Worm (Caenorhabditis elegans) whole organism, L4 larva: ENCODE results near the gene mlc-7.

Source experiments
- F37D6.2 ChIP-seq: sonication (generic microtip); optimal IDR thresholded peaks from 2 replicates; lab custom pipeline; 2016; ENCODE audit warnings: mild to moderate bottlenecking, missing genetic modification characterization, missing compliant biosample characterization
- F49E8.2 ChIP-seq: sonication (generic microtip); optimal IDR thresholded peaks from 2 replicates; lab custom pipeline; 2016; ENCODE audit warnings: missing compliant biosample characterization, mild to moderate bottlenecking, missing genetic modification characterization, borderline replicate concordance
- T20F7.1 ChIP-seq: fragments of 200-800 bp; sonication (Bioruptor generic); optimal IDR thresholded peaks from 2 replicates; lab custom pipeline; 2018; ENCODE audit warnings: mild to moderate bottlenecking, missing genetic modification characterization, missing compliant biosample characterization
- T26A8.4 ChIP-seq: fragments of 200-800 bp; sonication (Bioruptor generic); IDR thresholded peaks from 2 replicates; pipeline ENCODE4 v1.3.6; 2022; ENCODE audit warnings: missing genetic modification characterization, missing compliant biosample characterization
- Y48G9A.11 ChIP-seq: fragments of 200-800 bp; sonication (Bioruptor generic); IDR thresholded peaks from 2 replicates; pipeline ENCODE4 v1.3.6; 2022; ENCODE audit warnings: missing genetic modification reagents, missing genetic modification characterization, missing compliant biosample characterization
- Y75B8A.6 ChIP-seq: fragments of 200-800 bp; sonication (Bioruptor generic); IDR thresholded peaks from 2 replicates; pipeline ENCODE4 v1.3.6; 2022; ENCODE audit warnings: missing genetic modification reagents, missing genetic modification characterization, missing compliant biosample characterization
- aha-1 ChIP-seq: fragments of 150-350 bp; peaks from one replicate; lab custom pipeline; 2014; ENCODE audit warnings: missing biosample characterization, missing genetic modification characterization
- aly-2 ChIP-seq: sonication (generic microtip); optimal IDR thresholded peaks from 2 replicates; lab custom pipeline; 2018; ENCODE audit warnings: missing biosample characterization, missing genetic modification characterization
- ama-1 ChIP-seq: fragments of 150-350 bp; optimal IDR thresholded peaks from 2 replicates; lab custom pipeline; 2014; ENCODE audit warnings: inconsistent platforms, mixed read lengths
- ceh-20 ChIP-seq: fragments of 200-800 bp; sonication (Bioruptor generic); IDR thresholded peaks from 2 replicates; pipeline ENCODE4 v1.3.6; 2022; ENCODE audit warnings: missing genetic modification reagents, missing genetic modification characterization, missing compliant biosample characterization
- ceh-44 ChIP-seq: fragments of 200-800 bp; sonication (Bioruptor generic); IDR thresholded peaks from 2 replicates; pipeline ENCODE4 v1.3.6; 2022; ENCODE audit warnings: missing genetic modification reagents, missing genetic modification characterization, missing compliant biosample characterization
- cey-2 ChIP-seq: sonication (generic microtip); optimal IDR thresholded peaks from 3 replicates; lab custom pipeline; 2017; ENCODE audit warnings: missing genetic modification characterization, mild to moderate bottlenecking, missing compliant biosample characterization, antibody characterized with exemption, borderline replicate concordance; ENCODE audit not compliant: insufficient read depth
- ctbp-1 ChIP-seq: fragments of 200-800 bp; sonication (Bioruptor generic); IDR thresholded peaks from 2 replicates; pipeline ENCODE4 v1.3.6; 2022; ENCODE audit warnings: missing genetic modification reagents, missing genetic modification characterization, missing compliant biosample characterization
- daf-8 ChIP-seq: fragments of 200-800 bp; sonication (Bioruptor generic); IDR thresholded peaks from 2 replicates; pipeline ENCODE4 v1.3.6; 2022; ENCODE audit warnings: missing genetic modification characterization, missing compliant biosample characterization
- dpl-1 ChIP-seq: fragments of 150-350 bp; optimal IDR thresholded peaks from 2 replicates; lab custom pipeline; 2014; ENCODE audit warnings: missing biosample characterization, missing genetic modification reagents, missing genetic modification characterization
- egl-43 ChIP-seq: fragments of 200-800 bp; sonication (Bioruptor generic); IDR thresholded peaks from 2 replicates; pipeline ENCODE4 v1.3.6; 2022; ENCODE audit warnings: missing genetic modification reagents, missing genetic modification characterization, missing compliant biosample characterization
- hif-1 ChIP-seq, 2 experiments: sonication (generic microtip); optimal IDR thresholded peaks; 2 replicates each; lab custom pipeline; 2016 to 2017; ENCODE audit warnings: missing compliant biosample characterization in 2 of 2, missing genetic modification characterization in 2 of 2, missing genetic modification reagents in 2 of 2, missing genotype in 2 of 2, mild to moderate bottlenecking in 1 of 2
- hlh-11 ChIP-seq: fragments of 200-800 bp; sonication (Bioruptor generic); optimal IDR thresholded peaks from 2 replicates; lab custom pipeline; 2018; ENCODE audit warnings: mild to moderate bottlenecking, missing genetic modification characterization, missing compliant biosample characterization
- hlh-30 ChIP-seq: sonication (generic microtip); optimal IDR thresholded peaks from 2 replicates; lab custom pipeline; 2017; ENCODE audit warnings: antibody characterized with exemption, mild to moderate bottlenecking, missing genetic modification characterization, missing compliant biosample characterization; ENCODE audit not compliant: insufficient read depth
- jun-1 ChIP-seq: fragments of 150-350 bp; optimal IDR thresholded peaks from 2 replicates; lab custom pipeline; 2014; ENCODE audit warnings: missing biosample characterization, missing genetic modification reagents, missing genetic modification characterization
- lim-7 ChIP-seq: fragments of 200-800 bp; sonication (Bioruptor generic); IDR thresholded peaks from 2 replicates; pipeline ENCODE4 v1.3.6; 2022; ENCODE audit warnings: missing genetic modification characterization, missing compliant biosample characterization
- lin-1 ChIP-seq: fragments of 200-800 bp; sonication (Bioruptor generic); IDR thresholded peaks from 2 replicates; pipeline ENCODE4 v1.3.6; 2022; ENCODE audit warnings: missing genetic modification reagents, missing genetic modification characterization, missing compliant biosample characterization
- lin-29 ChIP-seq: fragments of 200-800 bp; sonication (Bioruptor generic); IDR thresholded peaks from 2 replicates; pipeline ENCODE4 v1.3.6; 2022; ENCODE audit warnings: missing genetic modification reagents, missing genetic modification characterization, missing compliant biosample characterization
- lsy-2 ChIP-seq, 2 experiments: fragments of 150-350 bp in 1 of 2; sonication (generic microtip) in 1 of 2; optimal IDR thresholded peaks; 2 replicates each; lab custom pipeline; 2014 to 2017; ENCODE audit warnings: missing biosample characterization in 2 of 2, missing genetic modification characterization in 2 of 2
- madf-5 ChIP-seq, 2 experiments: fragments of 200-800 bp; sonication (Bioruptor generic); IDR thresholded peaks; 2 replicates each; pipeline ENCODE4 v1.3.6; 2022; ENCODE audit warnings: missing compliant biosample characterization in 2 of 2, missing genetic modification characterization in 2 of 2
- madf-9 ChIP-seq: fragments of 200-800 bp; sonication (Bioruptor generic); conservative IDR thresholded peaks from 2 replicates; pipeline ENCODE4 v1.3.6; 2022; ENCODE audit warnings: missing genetic modification reagents, missing genetic modification characterization, missing compliant biosample characterization
- mdl-1 ChIP-seq, 2 experiments: fragments of 150-350 bp in 1 of 2; sonication (generic microtip) in 1 of 2; optimal IDR thresholded peaks; 2 replicates each; lab custom pipeline; 2014 to 2017; ENCODE audit warnings: missing biosample characterization in 2 of 2, missing genetic modification characterization in 2 of 2
- mdt-29 ChIP-seq: fragments of 200-800 bp; sonication (Bioruptor generic); IDR thresholded peaks from 2 replicates; pipeline ENCODE4 v1.3.6; 2022; ENCODE audit warnings: missing genetic modification reagents, missing genetic modification characterization, missing compliant biosample characterization
- mep-1 ChIP-seq: fragments of 150-350 bp; sonication (generic microtip); optimal IDR thresholded peaks from 3 replicates; lab custom pipeline; 2014; ENCODE audit warnings: missing biosample characterization, missing genetic modification characterization
- mes-2 ChIP-seq: sonication (generic microtip); optimal IDR thresholded peaks from 2 replicates; lab custom pipeline; 2016; ENCODE audit warnings: missing genotype, mild to moderate bottlenecking, missing genetic modification characterization, missing compliant biosample characterization; ENCODE audit not compliant: poor library complexity, severe bottlenecking
- nhr-10 ChIP-seq: fragments of 150-350 bp; optimal IDR thresholded peaks from 2 replicates; lab custom pipeline; 2014; ENCODE audit warnings: missing biosample characterization, missing genetic modification characterization
- nhr-111 ChIP-seq: fragments of 200-800 bp; sonication (Bioruptor generic); optimal IDR thresholded peaks from 2 replicates; lab custom pipeline; 2018; ENCODE audit warnings: mild to moderate bottlenecking, missing genetic modification characterization, missing compliant biosample characterization
- nhr-237 ChIP-seq: sonication (generic microtip); optimal IDR thresholded peaks from 2 replicates; lab custom pipeline; 2017; ENCODE audit warnings: missing biosample characterization, missing genetic modification characterization
- nhr-25 ChIP-seq: sonication (generic microtip); optimal IDR thresholded peaks from 2 replicates; lab custom pipeline; 2017; ENCODE audit warnings: missing genetic modification characterization, mild to moderate bottlenecking, missing compliant biosample characterization, antibody characterized with exemption, moderate library complexity, borderline replicate concordance; ENCODE audit not compliant: insufficient read depth
- nhr-48 ChIP-seq: sonication (generic microtip); optimal IDR thresholded peaks from 2 replicates; lab custom pipeline; 2016; ENCODE audit warnings: mild to moderate bottlenecking, missing genetic modification characterization, missing compliant biosample characterization
- nhr-6 ChIP-seq: fragments of 150-350 bp; optimal IDR thresholded peaks from 2 replicates; lab custom pipeline; 2014; ENCODE audit warnings: missing biosample characterization, missing genetic modification characterization
- rbr-2 ChIP-seq: sonication (generic microtip); optimal IDR thresholded peaks from 2 replicates; lab custom pipeline; 2016; ENCODE audit warnings: missing genotype, missing genetic modification characterization, missing compliant biosample characterization
- sdz-12 ChIP-seq: fragments of 200-800 bp; sonication (Bioruptor generic); optimal IDR thresholded peaks from 2 replicates; lab custom pipeline; 2018; ENCODE audit warnings: mild to moderate bottlenecking, missing genetic modification characterization, missing compliant biosample characterization
- set-16 ChIP-seq: fragments of 200-800 bp; sonication (Bioruptor generic); IDR thresholded peaks from 2 replicates; pipeline ENCODE4 v1.3.6; 2022; ENCODE audit warnings: missing genetic modification reagents, missing genetic modification characterization, missing compliant biosample characterization
- snpc-1.2 ChIP-seq: fragments of 200-800 bp; sonication (Bioruptor generic); IDR thresholded peaks from 2 replicates; pipeline ENCODE4 v1.3.6; 2022; ENCODE audit warnings: missing genetic modification reagents, missing genetic modification characterization, missing compliant biosample characterization
- spr-1 ChIP-seq: sonication (generic microtip); optimal IDR thresholded peaks from 2 replicates; lab custom pipeline; 2016; ENCODE audit warnings: mild to moderate bottlenecking, missing genetic modification characterization, missing compliant biosample characterization
- tra-1 ChIP-seq: fragments of 200-800 bp; sonication (Bioruptor generic); IDR thresholded peaks from 2 replicates; pipeline ENCODE4 v1.3.6; 2022; ENCODE audit warnings: missing genetic modification reagents, missing genetic modification characterization, missing compliant biosample characterization
- unc-130 ChIP-seq: sonication (generic microtip); optimal IDR thresholded peaks from 2 replicates; lab custom pipeline; 2016; ENCODE audit warnings: missing genetic modification reagents, missing genetic modification characterization, missing compliant biosample characterization
- unc-62 ChIP-seq, 3 experiments: fragments of 150-350 bp in 1 of 3; sonication (generic microtip); optimal IDR thresholded peaks in 2 of 3; peaks in 1 of 3; 1 replicate in 1 of 3; 2 replicates in 2 of 3; lab custom pipeline; 2014 to 2017; ENCODE audit warnings: missing biosample characterization in 3 of 3, missing genetic modification characterization in 3 of 3, missing genetic modification reagents in 3 of 3, missing genotype in 1 of 3
- zag-1 ChIP-seq: fragments of 150-350 bp; optimal IDR thresholded peaks from 2 replicates; lab custom pipeline; 2014; ENCODE audit warnings: missing biosample characterization, missing genetic modification characterization

The mlc-7 gene

ce11 chrIII:13720190-13720741 is 31.0 kb upstream of the mlc-7 start:
- TF ChIP-seq unc-62 (GFP tag; optimal IDR thresholded peaks at IDR 0.05 in 1 of 2; lab: Kevin White, UChicago) (peak in 1 of 2 experiments; percentile 27), unc-62 (tag; optimal IDR thresholded peaks at IDR 0.05; lab: Kevin White, UChicago) (no peak), rbr-2 (peak; percentile 4), madf-9 (no peak), nhr-111 (GFP tag; lab: Kevin White, UChicago) (peak; percentile 32), nhr-25 (peak; percentile 39), set-16 (GFP tag; lab: Robert Waterston, UW) (peak; percentile 61), nhr-6 (tag; lab: Kevin White, UChicago) (peak; percentile 39), hlh-11 (peak; percentile 27), mes-2 (peak; percentile 47), daf-8 (no peak), sdz-12 (GFP tag; lab: Kevin White, UChicago) (peak; percentile 34), nhr-48 (tag; lab: Kevin White, UChicago) (no peak), hlh-30 (tag; lab: Kevin White, UChicago) (peak; percentile 6), lsy-2 (tag; optimal IDR thresholded peaks at IDR 0.05; lab: Kevin White, UChicago) (peak in 1 of 2 experiments; percentile 11)

ce11 chrIII:13721066-13721465 is 30.2 kb upstream of the mlc-7 start:
- TF ChIP-seq hlh-11 (peak; percentile 70), rbr-2 (peak; percentile 9), Y75B8A.6 (GFP tag; lab: Robert Waterston, UW) (no peak), Y48G9A.11 (0 out of 2 replicates have a peak, but pooled peaks have one; percentile 5), F49E8.2 (tag; lab: Kevin White, UChicago) (no peak), lsy-2 (tag; optimal IDR thresholded peaks at IDR 0.05; lab: Kevin White, UChicago) (no peak), snpc-1.2 (GFP tag; lab: Robert Waterston, UW) (0 out of 2 replicates have a peak, but pooled peaks have one; percentile 39), lin-1 (GFP tag; lab: Robert Waterston, UW) (0 out of 2 replicates have a peak, but pooled peaks have one; percentile 19), cey-2 (tag; lab: Kevin White, UChicago) (no peak), sdz-12 (GFP tag; lab: Kevin White, UChicago) (peak; percentile 17), mep-1 (tag; lab: Kevin White, UChicago) (peak; percentile 28), daf-8 (no peak), nhr-6 (tag; lab: Kevin White, UChicago) (peak; percentile 10), hif-1 (tag; optimal IDR thresholded peaks at IDR 0.05; lab: Kevin White, UChicago) (peak in 1 of 2 experiments; percentile 54), nhr-10 (tag; lab: Kevin White, UChicago) (no peak), unc-130 (GFP tag; lab: Kevin White, UChicago) (no peak), dpl-1 (GFP tag; lab: Kevin White, UChicago) (no peak), mdl-1 (tag; optimal IDR thresholded peaks at IDR 0.05; lab: Kevin White, UChicago) (peak in 1 of 2 experiments; percentile 23), T20F7.1 (GFP tag; lab: Kevin White, UChicago) (no peak), mdt-29 (GFP tag; lab: Robert Waterston, UW) (0 out of 2 replicates have a peak, but pooled peaks have one; percentile 12), zag-1 (tag; lab: Kevin White, UChicago) (no peak), F37D6.2 (tag; lab: Kevin White, UChicago) (no peak), ceh-20 (GFP tag; lab: Robert Waterston, UW) (peak; percentile 30; the same call in 1 of the 2 replicates), nhr-25 (peak; percentile 54), set-16 (GFP tag; lab: Robert Waterston, UW) (peak; percentile 98), jun-1 (tag; lab: Kevin White, UChicago) (no peak), ama-1 (lab: Kevin White, UChicago) (no peak), lin-29 (GFP tag; lab: Robert Waterston, UW) (peak; percentile 51; the same call in 1 of the 2 replicates), nhr-237 (tag; lab: Kevin White, UChicago) (no peak), T26A8.4 (GFP tag; lab: Robert Waterston, UW) (peak; percentile 74), tra-1 (no peak), spr-1 (tag; lab: Kevin White, UChicago) (peak; percentile 25), madf-5 (GFP tag; IDR thresholded peaks at IDR 0.05; lab: Robert Waterston, UW) (no peak), ctbp-1 (GFP tag; lab: Robert Waterston, UW) (0 out of 2 replicates have a peak, but pooled peaks have one; percentile 34), hlh-30 (tag; lab: Kevin White, UChicago) (peak; percentile 42), ceh-44 (0 out of 2 replicates have a peak, but pooled peaks have one; percentile 14), egl-43 (GFP tag; lab: Robert Waterston, UW) (peak; percentile 83), aha-1 (peak; percentile 88), lim-7 (GFP tag; lab: Robert Waterston, UW) (peak; percentile 63; the same call in 1 of the 2 replicates), aly-2 (tag; lab: Kevin White, UChicago) (no peak)
